Fruit fly (Drosophila melanogaster): Measurements from ENCODE around the gene Hr83.

The Hr83 gene

dm6 chr3R:6395572-6396295 lies 46.7 kb downstream of the Hr83 start (continued):
- TF ChIP-seq lz (GFP tag; optimal IDR thresholded peaks at IDR 0.05) (peak; percentile 76), CG6792 (GFP tag; optimal IDR thresholded peaks at IDR 0.05) (peak; percentile 67), Blimp-1 (GFP tag; optimal IDR thresholded peaks at IDR 0.05) (peak; percentile 27), OdsH (GFP tag; optimal IDR thresholded peaks at IDR 0.05) (peak; percentile 48), CG15336 (GFP tag; IDR thresholded peaks at IDR 0.05) (no peak), Ets96B (tag; optimal IDR thresholded peaks at IDR 0.05) (peak; percentile 53), dsx (GFP tag; optimal IDR thresholded peaks at IDR 0.05; ENCODE audit: poor library complexity, severe bottlenecking) (peak; percentile 73), Smox (GFP tag; optimal IDR thresholded peaks at IDR 0.05) (peak; percentile 78), Met (GFP tag; optimal IDR thresholded peaks at IDR 0.05) (peak; percentile 78), Gug (GFP tag; IDR thresholded peaks at IDR 0.05) (no peak), spab (GFP tag; optimal IDR thresholded peaks at IDR 0.05) (peak; percentile 8), Sox14 (GFP tag; optimal IDR thresholded peaks at IDR 0.05) (peak; percentile 86), esn (GFP tag; optimal IDR thresholded peaks at IDR 0.05) (peak; percentile 85), CG16779 (tag; optimal IDR thresholded peaks at IDR 0.05) (no peak), CG8319 (GFP tag; optimal IDR thresholded peaks at IDR 0.05) (peak; percentile 10), CG4318 (GFP tag; optimal IDR thresholded peaks at IDR 0.05) (peak; percentile 11), Hr4 (GFP tag; optimal IDR thresholded peaks at IDR 0.05) (peak; percentile 51), net (GFP tag; optimal IDR thresholded peaks at IDR 0.05) (peak; percentile 38), CG11762 (GFP tag; optimal IDR thresholded peaks at IDR 0.05; ENCODE audit: insufficient read depth) (no peak), CG32006 (GFP tag; optimal IDR thresholded peaks at IDR 0.05) (peak; percentile 55), CG8632 (GFP tag; optimal IDR thresholded peaks at IDR 0.05) (peak; percentile 61), CG7368 (GFP tag; optimal IDR thresholded peaks at IDR 0.05) (peak; percentile 35)

- no peak for TF ChIP-seq CG4318 (GFP tag; optimal IDR thresholded peaks at IDR 0.05)
- no peak for TF ChIP-seq fd85E (GFP tag; optimal IDR thresholded peaks at IDR 0.05)
- TF ChIP-seq Eip75B (GFP tag; optimal IDR thresholded peaks at IDR 0.05), result no peak
- TF ChIP-seq dac (GFP tag; optimal IDR thresholded peaks at IDR 0.05), result no peak
- no peak for TF ChIP-seq Blimp-1 (GFP tag; optimal IDR thresholded peaks at IDR 0.05)
- TF ChIP-seq svp (GFP tag), result peak; percentile 91
- no peak for TF ChIP-seq CG8632 (GFP tag; optimal IDR thresholded peaks at IDR 0.05)
- peak; percentile 22 for TF ChIP-seq Eip78C (GFP tag)
- no peak for TF ChIP-seq esn (GFP tag; optimal IDR thresholded peaks at IDR 0.05)
- TF ChIP-seq CG6792 (GFP tag; optimal IDR thresholded peaks at IDR 0.05), result no peak
- no peak for TF ChIP-seq OdsH (GFP tag; optimal IDR thresholded peaks at IDR 0.05)
- TF ChIP-seq lz (GFP tag; optimal IDR thresholded peaks at IDR 0.05), result no peak
These were observed 47.6 kb downstream of the Hr83 start for dm6 chr3R:6396613-6397012.

- peak; percentile 20 for TF ChIP-seq CG10631 (GFP tag; optimal IDR thresholded peaks at IDR 0.05)
- TF ChIP-seq Eip93F (GFP tag; optimal IDR thresholded peaks at IDR 0.05), result no peak
- peak; percentile 23 for TF ChIP-seq CG8632 (GFP tag; optimal IDR thresholded peaks at IDR 0.05)
- TF ChIP-seq Gug (GFP tag; IDR thresholded peaks at IDR 0.05), result 0 out of 2 replicates have a peak, but pooled peaks have one; percentile 10
- TF ChIP-seq CG15336 (GFP tag; IDR thresholded peaks at IDR 0.05), result peak; percentile 48; the same call in 1 of the 2 replicates
- TF ChIP-seq pdm3 (GFP tag; optimal IDR thresholded peaks at IDR 0.05), result peak; percentile 39
- TF ChIP-seq CG8319 (GFP tag; optimal IDR thresholded peaks at IDR 0.05), result no peak
- TF ChIP-seq Lpt (GFP tag; optimal IDR thresholded peaks at IDR 0.05), result no peak
- TF ChIP-seq CG34406 (GFP tag; optimal IDR thresholded peaks at IDR 0.05), result peak; percentile 46
- peak; percentile 38 for TF ChIP-seq fd59A (GFP tag; optimal IDR thresholded peaks at IDR 0.05)
- TF ChIP-seq OdsH (GFP tag; optimal IDR thresholded peaks at IDR 0.05), result peak; percentile 21
- TF ChIP-seq CG10669 (GFP tag; optimal IDR thresholded peaks at IDR 0.05), result peak; percentile 32
- peak; percentile 67 for TF ChIP-seq Met (GFP tag; optimal IDR thresholded peaks at IDR 0.05)
- TF ChIP-seq fkh (GFP tag; optimal IDR thresholded peaks at IDR 0.05), result peak; percentile 69
- peak; percentile 55 for TF ChIP-seq Sox102F (GFP tag; optimal IDR thresholded peaks at IDR 0.05)
- TF ChIP-seq Ets21C (GFP tag; optimal IDR thresholded peaks at IDR 0.05), result peak; percentile 50
- peak; percentile 1 for TF ChIP-seq CG1621 (tag; optimal IDR thresholded peaks at IDR 0.05)
- TF ChIP-seq net (GFP tag; optimal IDR thresholded peaks at IDR 0.05), result peak; percentile 27
- peak; percentile 60 for TF ChIP-seq topi (GFP tag; optimal IDR thresholded peaks at IDR 0.05)
- peak; percentile 83 for TF ChIP-seq svp (GFP tag)
- peak; percentile 2 for TF ChIP-seq Blimp-1 (GFP tag; optimal IDR thresholded peaks at IDR 0.05)
- no peak for TF ChIP-seq Ets96B (tag; optimal IDR thresholded peaks at IDR 0.05)
- peak; percentile 74 for TF ChIP-seq Hr39 (GFP tag; optimal IDR thresholded peaks at IDR 0.05)
- peak; percentile 58 for TF ChIP-seq Smox (GFP tag; optimal IDR thresholded peaks at IDR 0.05)
- TF ChIP-seq Eip78C (GFP tag), result peak; percentile 81
- TF ChIP-seq cyc (GFP tag; optimal IDR thresholded peaks at IDR 0.05), result peak; percentile 53
- no peak for TF ChIP-seq salr (GFP tag; optimal IDR thresholded peaks at IDR 0.05)
- TF ChIP-seq CG31627 (GFP tag; optimal IDR thresholded peaks at IDR 0.05), result peak; percentile 66
- TF ChIP-seq CG6808 (GFP tag; optimal IDR thresholded peaks at IDR 0.05), result no peak
These were observed 48.6 kb downstream of the Hr83 start for dm6 chr3R:6397611-6398092.

Measured in whole organism, prepupa.